Fruit fly (Drosophila melanogaster) whole organism, embryonic: ENCODE measurements around the gene PGAP1.

Experiments
- Adf1 ChIP-seq: fragments of 200-800 bp; sonication (Bioruptor generic); IDR thresholded peaks from 2 replicates; pipeline ENCODE4 v1.3.6; 2022; ENCODE audit warnings: missing biosample characterization, missing genetic modification characterization
- B-H2 ChIP-seq: fragments of 200-800 bp; sonication (Bioruptor generic); optimal IDR thresholded peaks from 2 replicates; lab custom pipeline; 2018; ENCODE audit warnings: missing biosample characterization, mild to moderate bottlenecking, missing genetic modification characterization
- C15 ChIP-seq: fragments of 200-800 bp; sonication (Bioruptor generic); IDR thresholded peaks from 3 replicates; pipeline ENCODE4 v1.3.6; 2022; ENCODE audit warnings: missing biosample characterization, missing genetic modification characterization
- CG10431 ChIP-seq: fragments of 200-800 bp; sonication (Bioruptor generic); optimal IDR thresholded peaks from 3 replicates; lab custom pipeline; 2018; ENCODE audit warnings: missing biosample characterization, mild to moderate bottlenecking, missing genetic modification characterization
- CG13775 ChIP-seq: fragments of 200-800 bp; sonication (Bioruptor generic); optimal IDR thresholded peaks from 3 replicates; lab custom pipeline; 2017; ENCODE audit warnings: missing biosample characterization, mild to moderate bottlenecking, missing genetic modification characterization
- CG15011 ChIP-seq: fragments of 200-800 bp; sonication (Bioruptor generic); optimal IDR thresholded peaks from 3 replicates; lab custom pipeline; 2018; ENCODE audit warnings: missing biosample characterization, mild to moderate bottlenecking, missing genetic modification characterization
- CG1602 ChIP-seq: fragments of 200-800 bp; sonication (Bioruptor generic); optimal IDR thresholded peaks from 3 replicates; lab custom pipeline; 2016; ENCODE audit warnings: missing biosample characterization, missing genetic modification characterization
- CG16779 ChIP-seq: fragments of 200-800 bp; sonication (Bioruptor generic); IDR thresholded peaks from 2 replicates; pipeline ENCODE4 v1.3.6; 2022; ENCODE audit warnings: missing biosample characterization, missing genetic modification characterization
- CG17361 ChIP-seq: fragments of 200-800 bp; sonication (Bioruptor generic); IDR thresholded peaks from 3 replicates; pipeline ENCODE4 v1.3.6; 2022; ENCODE audit warnings: missing biosample characterization, missing genetic modification characterization
- CG18011 ChIP-seq: fragments of 200-800 bp; sonication (Bioruptor generic); optimal IDR thresholded peaks from 2 replicates; lab custom pipeline; 2017; ENCODE audit warnings: missing biosample characterization, missing genetic modification characterization, mild to moderate bottlenecking, moderate library complexity, missing genotype
- CG1832 ChIP-seq: fragments of 200-800 bp; sonication (Bioruptor generic); optimal IDR thresholded peaks from 2 replicates; lab custom pipeline; 2017; ENCODE audit warnings: missing biosample characterization, mild to moderate bottlenecking, missing genetic modification characterization, inconsistent platforms
- CG2129 ChIP-seq: fragments of 200-800 bp; sonication (Bioruptor generic); IDR thresholded peaks from 2 replicates; pipeline ENCODE4 v1.3.6; 2022; ENCODE audit warnings: missing biosample characterization, missing genetic modification characterization; ENCODE audit not compliant: partially characterized antibody
- CG4820 ChIP-seq: fragments of 200-800 bp; sonication (Bioruptor generic); optimal IDR thresholded peaks from 3 replicates; lab custom pipeline; 2016; ENCODE audit warnings: missing biosample characterization, missing genetic modification characterization
- CG6272 ChIP-seq: fragments of 200-800 bp; sonication (Bioruptor generic); IDR thresholded peaks from 2 replicates; pipeline ENCODE4 v1.3.6; 2022; ENCODE audit warnings: missing biosample characterization, missing genetic modification characterization
- CG7556 ChIP-seq: fragments of 200-800 bp; sonication (Bioruptor generic); optimal IDR thresholded peaks from 2 replicates; lab custom pipeline; 2017; ENCODE audit warnings: missing biosample characterization, mild to moderate bottlenecking, missing genetic modification characterization
- CG7963 ChIP-seq: fragments of 200-800 bp; sonication (Bioruptor generic); IDR thresholded peaks from 3 replicates; pipeline ENCODE4 v1.3.6; 2022; ENCODE audit warnings: missing biosample characterization, missing genetic modification characterization; ENCODE audit not compliant: partially characterized antibody
- CG9932 ChIP-seq: fragments of 200-800 bp; sonication (Bioruptor generic); IDR thresholded peaks from 2 replicates; pipeline ENCODE4 v1.3.6; 2022; ENCODE audit warnings: missing biosample characterization, missing genetic modification characterization
- D19A ChIP-seq: fragments of 200-800 bp; optimal IDR thresholded peaks from 3 replicates; lab custom pipeline; 2019; ENCODE audit warnings: missing biosample characterization, mild to moderate bottlenecking, missing genetic modification characterization, moderate library complexity
- Elba2 ChIP-seq: fragments of 200-800 bp; sonication (Bioruptor generic); optimal IDR thresholded peaks from 3 replicates; lab custom pipeline; 2016; ENCODE audit warnings: missing biosample characterization, missing genetic modification characterization
- Fer1 ChIP-seq: fragments of 200-800 bp; sonication (Bioruptor generic); optimal IDR thresholded peaks from 2 replicates; lab custom pipeline; 2017; ENCODE audit warnings: missing biosample characterization, mild to moderate bottlenecking, missing genetic modification characterization
- Gug ChIP-seq: fragments of 200-800 bp; sonication (Bioruptor generic); IDR thresholded peaks from 4 replicates; pipeline ENCODE4 v1.3.6; 2022; ENCODE audit warnings: missing biosample characterization, missing genetic modification characterization
- HmgZ ChIP-seq: fragments of 200-800 bp; sonication (Bioruptor generic); optimal IDR thresholded peaks from 2 replicates; lab custom pipeline; 2018; ENCODE audit warnings: missing biosample characterization, mild to moderate bottlenecking, missing genetic modification characterization
- Hsf ChIP-seq: fragments of 200-800 bp; sonication (Bioruptor generic); optimal IDR thresholded peaks from 3 replicates; lab custom pipeline; 2016; ENCODE audit warnings: missing biosample characterization, missing genetic modification characterization
- Jarid2 ChIP-seq: fragments of 200-800 bp; sonication (Bioruptor generic); optimal IDR thresholded peaks from 3 replicates; lab custom pipeline; 2017; ENCODE audit warnings: mild to moderate bottlenecking, missing biosample characterization, missing genetic modification reagents, missing genetic modification characterization
- Meics ChIP-seq: fragments of 200-800 bp; sonication (Bioruptor generic); optimal IDR thresholded peaks from 2 replicates; lab custom pipeline; 2017; ENCODE audit warnings: missing biosample characterization, mild to moderate bottlenecking, missing genetic modification characterization
- Opbp ChIP-seq: fragments of 200-800 bp; sonication (Bioruptor generic); IDR thresholded peaks from 3 replicates; pipeline ENCODE4 v1.3.6; 2022; ENCODE audit warnings: missing biosample characterization, missing genetic modification characterization; ENCODE audit not compliant: partially characterized antibody
- Ssrp ChIP-seq: fragments of 200-800 bp; sonication (Bioruptor generic); optimal IDR thresholded peaks from 2 replicates; lab custom pipeline; 2018; ENCODE audit warnings: missing biosample characterization, mild to moderate bottlenecking, missing genetic modification characterization, moderate library complexity
- aop ChIP-seq: fragments of 200-800 bp; sonication (Bioruptor generic); IDR thresholded peaks from 2 replicates; pipeline ENCODE4 v1.3.6; 2022; ENCODE audit warnings: missing biosample characterization, missing genetic modification characterization
- ara ChIP-seq: fragments of 200-800 bp; sonication (Bioruptor generic); IDR thresholded peaks from 2 replicates; pipeline ENCODE4 v1.3.6; 2022; ENCODE audit warnings: missing biosample characterization, missing genetic modification characterization
- ase ChIP-seq: fragments of 200-800 bp; sonication (Bioruptor generic); IDR thresholded peaks from 3 replicates; pipeline ENCODE4 v1.3.6; 2022; ENCODE audit warnings: missing biosample characterization, missing genetic modification characterization
- cas ChIP-seq: fragments of 200-800 bp; sonication (Bioruptor generic); IDR thresholded peaks from 2 replicates; pipeline ENCODE4 v1.3.6; 2022; ENCODE audit warnings: missing biosample characterization, missing genetic modification characterization
- chif ChIP-seq, 2 experiments: fragments of 200-800 bp; sonication (Bioruptor generic); optimal IDR thresholded peaks; 3 replicates each; lab custom pipeline; 2016; ENCODE audit warnings: missing biosample characterization in 2 of 2, missing genetic modification characterization in 2 of 2
- dan ChIP-seq: fragments of 200-800 bp; sonication (Bioruptor generic); IDR thresholded peaks from 2 replicates; pipeline ENCODE4 v1.3.6; 2022; ENCODE audit warnings: missing biosample characterization, missing genetic modification characterization
- dati ChIP-seq: fragments of 200-800 bp; sonication (Bioruptor generic); IDR thresholded peaks from 2 replicates; pipeline ENCODE4 v1.3.6; 2022; ENCODE audit warnings: missing biosample characterization, missing genetic modification characterization
- disco-r ChIP-seq: fragments of 200-800 bp; sonication (Bioruptor generic); optimal IDR thresholded peaks from 2 replicates; lab custom pipeline; 2016; ENCODE audit warnings: missing biosample characterization, missing genetic modification characterization
- eyg ChIP-seq: fragments of 200-800 bp; sonication (Bioruptor generic); optimal IDR thresholded peaks from 3 replicates; lab custom pipeline; 2016; ENCODE audit warnings: missing biosample characterization, missing genetic modification characterization
- fd3F ChIP-seq: fragments of 200-800 bp; sonication (Bioruptor generic); optimal IDR thresholded peaks from 2 replicates; lab custom pipeline; 2018; ENCODE audit warnings: missing biosample characterization, mild to moderate bottlenecking, missing genetic modification characterization, moderate library complexity
- gfzf ChIP-seq: fragments of 200-800 bp; sonication (Bioruptor generic); optimal IDR thresholded peaks from 2 replicates; lab custom pipeline; 2016; ENCODE audit warnings: missing biosample characterization, mild to moderate bottlenecking, missing genetic modification characterization, moderate library complexity
- mam ChIP-seq: fragments of 200-800 bp; sonication (Bioruptor generic); optimal IDR thresholded peaks from 3 replicates; lab custom pipeline; 2016; ENCODE audit warnings: missing biosample characterization, missing genetic modification characterization
- nom ChIP-seq: fragments of 200-800 bp; sonication (Bioruptor generic); optimal IDR thresholded peaks from 2 replicates; lab custom pipeline; 2017; ENCODE audit warnings: missing biosample characterization, missing genetic modification characterization, mild to moderate bottlenecking, moderate library complexity, missing genetic modification reagents
- pan ChIP-seq, 4 experiments: fragments of >200 bp in 3 of 4; fragments of 200-800 bp in 1 of 4; sonication (Bioruptor generic) in 1 of 4; optimal IDR thresholded peaks in 3 of 4; IDR thresholded peaks in 1 of 4; 2 replicates each; pipeline versions ENCODE4 v1.3.6 to Lab custom; 2017 to 2022; ENCODE audit warnings: missing biosample characterization in 2 of 4, missing genetic modification characterization in 2 of 4, mixed read lengths in 1 of 4
- scrt ChIP-seq: fragments of 200-800 bp; sonication (Bioruptor generic); optimal IDR thresholded peaks from 2 replicates; lab custom pipeline; 2018; ENCODE audit warnings: missing biosample characterization, mild to moderate bottlenecking, missing genetic modification characterization, moderate library complexity
- sisA ChIP-seq: fragments of 200-800 bp; sonication (Bioruptor generic); IDR thresholded peaks from 2 replicates; pipeline ENCODE4 v1.3.6; 2022; ENCODE audit warnings: missing biosample characterization, missing genetic modification characterization
- so ChIP-seq: fragments of 200-800 bp; sonication (Bioruptor generic); IDR thresholded peaks from 3 replicates; pipeline ENCODE4 v1.3.6; 2022; ENCODE audit warnings: missing biosample characterization, missing genetic modification characterization
- sob ChIP-seq: fragments of 200-800 bp; sonication (Bioruptor generic); IDR thresholded peaks from 2 replicates; pipeline ENCODE4 v1.3.6; 2022; ENCODE audit warnings: missing biosample characterization, missing genetic modification characterization
- sqz ChIP-seq: fragments of 200-800 bp; sonication (Bioruptor generic); optimal IDR thresholded peaks from 3 replicates; lab custom pipeline; 2018; ENCODE audit warnings: missing biosample characterization, mild to moderate bottlenecking, missing genetic modification characterization
- tap ChIP-seq: fragments of 200-800 bp; optimal IDR thresholded peaks from 3 replicates; lab custom pipeline; 2019; ENCODE audit warnings: missing biosample characterization, mild to moderate bottlenecking, missing genetic modification characterization, moderate library complexity
- tll ChIP-seq, 2 experiments: fragments of 200-800 bp in 1 of 2; fragments of >200 bp in 1 of 2; sonication (Bioruptor generic) in 1 of 2; optimal IDR thresholded peaks; 2 replicates each; lab custom pipeline; 2017 to 2019; ENCODE audit warnings: missing biosample characterization in 2 of 2, missing genetic modification characterization in 2 of 2, mild to moderate bottlenecking in 1 of 2, moderate library complexity in 1 of 2
- vvl ChIP-seq: fragments of 200-800 bp; sonication (Bioruptor generic); IDR thresholded peaks from 2 replicates; pipeline ENCODE4 v1.3.6; 2022; ENCODE audit warnings: missing biosample characterization, missing genetic modification characterization
- zfh2 ChIP-seq: fragments of 200-800 bp; sonication (Bioruptor generic); optimal IDR thresholded peaks from 2 replicates; lab custom pipeline; 2016; ENCODE audit warnings: missing biosample characterization, missing genetic modification characterization

PGAP1 gene

DNA sequence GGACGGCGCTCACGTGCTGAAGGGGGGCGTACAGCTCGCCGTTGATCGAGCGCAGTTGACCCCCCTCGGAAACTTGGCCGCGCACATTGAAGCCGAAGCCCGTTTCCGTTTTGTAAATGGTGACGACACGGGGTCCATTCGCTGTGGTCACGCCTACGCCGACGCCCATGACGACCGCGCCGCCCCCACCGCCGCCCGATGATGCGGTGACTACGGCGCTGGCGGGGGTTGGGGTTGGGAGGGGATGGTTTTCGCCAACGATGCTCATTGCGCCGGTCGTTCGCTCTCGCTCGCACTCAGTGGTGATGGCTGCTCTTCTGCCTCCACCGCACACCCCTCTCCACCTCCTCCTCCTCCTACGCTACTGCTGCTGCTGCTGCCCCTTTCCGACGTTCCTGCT is 47.9 kb upstream of the PGAP1 start (continued):
- TF ChIP-seq eyg (GFP tag; lab: Kevin White, UChicago) (no peak), tll (GFP tag; optimal IDR thresholded peaks at IDR 0.05; lab: Kevin White, UChicago) (no peak), ara (peak; percentile 47; the same call in 1 of the 2 replicates), dati (GFP tag; lab: Robert Waterston, UW) (no peak), disco-r (GFP tag; lab: Kevin White, UChicago) (no peak), Hsf (no peak), CG15011 (GFP tag; lab: Kevin White, UChicago) (no peak), tap (no peak), CG1602 (no peak), pan (optimal IDR thresholded peaks at IDR 0.05; lab: Kevin White, UChicago) (no peak), pan (GFP tag; optimal IDR thresholded peaks at IDR 0.05 in 1 of 2, IDR thresholded peaks at IDR 0.05 in 1 of 2) (peak in 1 of 2 experiments; percentile 38), chif (GFP tag; optimal IDR thresholded peaks at IDR 0.05; lab: Kevin White, UChicago) (no peak), CG13775 (no peak), CG6272 (peak; percentile 38; the same call in 1 of the 2 replicates), CG2129 (GFP tag; lab: Robert Waterston, UW) (no peak), Adf1 (GFP tag; lab: Robert Waterston, UW) (peak; percentile 81), CG10431 (GFP tag; lab: Kevin White, UChicago) (no peak), CG7963 (GFP tag; lab: Robert Waterston, UW) (no peak), zfh2 (GFP tag; lab: Kevin White, UChicago) (no peak), CG4820 (GFP tag; lab: Kevin White, UChicago) (no peak), fd3F (GFP tag; lab: Kevin White, UChicago) (no peak), mam (GFP tag; lab: Kevin White, UChicago) (peak; percentile 8), Meics (GFP tag; lab: Kevin White, UChicago) (peak; percentile 31), gfzf (GFP tag; lab: Kevin White, UChicago) (no peak), Opbp (GFP tag; lab: Robert Waterston, UW) (no peak), C15 (GFP tag; lab: Robert Waterston, UW) (no peak), nom (GFP tag; lab: Kevin White, UChicago) (no peak), CG18011 (GFP tag; lab: Kevin White, UChicago) (no peak), CG7556 (GFP tag; lab: Kevin White, UChicago) (no peak), sob (0 out of 2 replicates have a peak, but pooled peaks have one; percentile 12), Gug (GFP tag; lab: Robert Waterston, UW) (peak; percentile 42; the same call in 1 of the 4 replicates), CG9932 (GFP tag; lab: Robert Waterston, UW) (peak; percentile 57), dan (GFP tag; lab: Robert Waterston, UW) (no peak), Jarid2 (GFP tag; lab: Kevin White, UChicago) (no peak), vvl (GFP tag; lab: Robert Waterston, UW) (peak; percentile 76), ase (GFP tag; lab: Robert Waterston, UW) (peak; percentile 27; the same call in 1 of the 3 replicates), cas (GFP tag; lab: Robert Waterston, UW) (no peak), Elba2 (GFP tag; lab: Kevin White, UChicago) (no peak), B-H2 (GFP tag; lab: Kevin White, UChicago) (no peak), so (GFP tag; lab: Robert Waterston, UW) (0 out of 3 replicates have a peak, but pooled peaks have one; percentile 50), sisA (GFP tag; lab: Robert Waterston, UW) (peak; percentile 32; the same call in 1 of the 2 replicates), D19A (no peak), Fer1 (no peak), CG16779 (GFP tag; lab: Robert Waterston, UW) (0 out of 2 replicates have a peak, but pooled peaks have one; percentile 52), aop (no peak), CG1832 (GFP tag; lab: Kevin White, UChicago) (peak; percentile 70), sqz (GFP tag; lab: Kevin White, UChicago) (no peak), CG17361 (no peak), HmgZ (no peak), scrt (GFP tag; lab: Kevin White, UChicago) (no peak), Ssrp (tag; lab: Kevin White, UChicago) (no peak)
